Fruit fly (Drosophila melanogaster) Kc167 (cell line): ENCODE data around the gene CG46467.

Source experiments
- Myc ChIP-seq: fragments of >200 bp; optimal IDR thresholded peaks from 2 replicates; lab custom pipeline; 2017; ENCODE audit warnings: missing external identifiers
- Sin3A ChIP-seq: fragments of >200 bp; optimal IDR thresholded peaks from 2 replicates; lab custom pipeline; 2018; ENCODE audit warnings: missing external identifiers
- h ChIP-seq: fragments of >200 bp; optimal IDR thresholded peaks from 3 replicates; lab custom pipeline; 2018; ENCODE audit warnings: missing external identifiers
- insv ChIP-seq: fragments of >200 bp; optimal IDR thresholded peaks from 3 replicates; lab custom pipeline; 2018; ENCODE audit warnings: missing external identifiers
- psq ChIP-seq: fragments of >200 bp; optimal IDR thresholded peaks from 2 replicates; lab custom pipeline; 2017; ENCODE audit warnings: missing external identifiers
- ttk ChIP-seq: sonication (Bioruptor generic); optimal IDR thresholded peaks from 2 replicates; lab custom pipeline; 2017; ENCODE audit warnings: missing external identifiers

DNA sequence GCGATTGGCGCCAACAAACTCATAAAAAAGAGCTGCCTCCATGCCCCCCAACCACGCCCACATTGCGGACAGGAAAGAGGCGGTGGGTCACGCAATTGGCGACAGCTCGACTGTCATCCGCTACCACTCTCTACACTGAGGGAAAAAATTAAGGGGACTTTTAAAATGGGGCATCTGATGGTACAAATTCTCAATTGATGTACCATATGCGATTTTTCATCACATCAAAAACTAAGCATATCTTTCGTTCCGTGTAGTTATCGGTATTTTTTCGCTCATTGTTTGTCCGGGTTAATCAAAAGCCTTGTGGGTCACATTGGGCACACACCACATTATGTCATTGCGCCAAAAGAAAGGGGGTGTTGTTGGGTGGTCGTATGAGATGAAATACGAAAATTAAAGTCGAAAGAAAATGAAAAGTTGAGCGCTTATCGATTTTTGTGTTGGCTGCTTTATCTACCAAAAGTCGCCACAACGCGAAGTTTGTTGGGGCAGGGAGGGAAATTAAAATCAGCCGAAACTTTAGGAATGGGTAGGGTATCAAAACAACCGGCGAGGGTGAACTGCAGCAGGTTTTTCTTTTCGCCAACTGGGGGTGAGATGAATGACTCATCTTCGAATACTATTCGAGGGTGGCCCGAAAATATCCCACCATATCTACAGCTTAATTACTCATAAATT, 149.7 kb downstream of the CG46467 start:
- no peak for TF ChIP-seq insv (lab: Kevin White, UChicago)
- TF ChIP-seq Sin3A (lab: Kevin White, UChicago), result no peak
- TF ChIP-seq h, result no peak
- TF ChIP-seq psq (lab: Kevin White, UChicago), result no peak
- no peak for TF ChIP-seq Myc
- no peak for TF ChIP-seq ttk (lab: Kevin White, UChicago)
